Worm (Caenorhabditis elegans) whole organism, mixed stage, embryonic: ENCODE data around the gene htp-2.
A peak's percentile ranks its signal among the peaks of the same experiment; 100 is the strongest.

Experiments
- blmp-1 ChIP-seq: fragments of 150-350 bp; optimal IDR thresholded peaks from 2 replicates; lab custom pipeline; 2014; ENCODE audit warnings: missing biosample characterization, missing genetic modification characterization
- elt-1 ChIP-seq: sonication (generic microtip); optimal IDR thresholded peaks from 2 replicates; lab custom pipeline; 2017; ENCODE audit warnings: missing genetic modification characterization, mild to moderate bottlenecking, missing compliant biosample characterization, antibody characterized with exemption, moderate library complexity, borderline replicate concordance; ENCODE audit not compliant: insufficient read depth
- flh-1 ChIP-seq: fragments of 200-800 bp; sonication (Bioruptor generic); optimal IDR thresholded peaks from 2 replicates; lab custom pipeline; 2018; ENCODE audit warnings: mild to moderate bottlenecking, missing genetic modification characterization, moderate library complexity, missing compliant biosample characterization
- hlh-1 ChIP-seq: fragments of 150-350 bp; optimal IDR thresholded peaks from 2 replicates; lab custom pipeline; 2014; ENCODE audit warnings: missing biosample characterization, missing genetic modification reagents, missing genetic modification characterization
- mep-1 ChIP-seq: fragments of 150-350 bp; optimal IDR thresholded peaks from 2 replicates; lab custom pipeline; 2017; ENCODE audit warnings: missing biosample characterization, missing genetic modification reagents, missing genetic modification characterization, inconsistent platforms
- nhr-28 ChIP-seq: fragments of 150-350 bp; optimal IDR thresholded peaks from 2 replicates; lab custom pipeline; 2014; ENCODE audit warnings: missing biosample characterization, missing genetic modification characterization
- snpc-4 ChIP-seq: fragments of 150-350 bp; optimal IDR thresholded peaks from 2 replicates; lab custom pipeline; 2014; ENCODE audit warnings: missing biosample characterization, missing genetic modification characterization
- sptf-1 ChIP-seq: sonication (generic microtip); optimal IDR thresholded peaks from 2 replicates; lab custom pipeline; 2017; ENCODE audit warnings: mild to moderate bottlenecking, missing genetic modification characterization, moderate library complexity, missing compliant biosample characterization
- ztf-11 ChIP-seq: fragments of 150-350 bp; optimal IDR thresholded peaks from 2 replicates; lab custom pipeline; 2014; ENCODE audit warnings: missing biosample characterization, missing genetic modification characterization

DNA sequence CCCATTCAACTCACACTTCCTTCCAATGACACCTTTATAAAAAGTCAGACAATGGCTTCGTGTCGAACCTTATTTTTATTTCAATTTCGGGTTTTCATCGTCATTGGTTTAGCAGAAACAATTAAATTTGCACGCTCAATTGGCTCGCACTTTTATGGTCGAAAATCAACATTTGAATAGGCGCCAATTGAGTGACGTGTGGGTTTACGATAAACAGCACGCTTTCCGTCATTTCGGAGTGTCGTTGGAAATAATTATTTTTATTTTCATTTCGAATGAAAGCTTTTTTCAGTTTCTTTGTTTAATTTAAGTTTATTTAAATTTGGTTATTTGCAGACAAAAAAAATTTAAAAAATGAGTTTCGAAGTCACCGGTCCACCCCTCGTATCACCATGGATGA, 4.2 kb upstream of the htp-2 start, which contains the start of gene exos-2:
- TF ChIP-seq snpc-4 (tag; lab: Kevin White, UChicago) (no peak), sptf-1 (no peak), ztf-11 (tag; lab: Kevin White, UChicago) (no peak), nhr-28 (tag; lab: Kevin White, UChicago) (no peak), flh-1 (no peak), hlh-1 (peak; percentile 35), elt-1 (tag; lab: Kevin White, UChicago) (no peak), blmp-1 (tag; lab: Kevin White, UChicago) (no peak), mep-1 (tag; lab: Kevin White, UChicago) (peak; percentile 16)
